Fruit fly (Drosophila melanogaster) whole organism, wandering third instar larva: ENCODE results near the gene CG10469.
A peak's percentile ranks its signal among the peaks of the same experiment; 100 is the strongest.

Experiments used
- Abd-B ChIP-seq: fragments of >200 bp; optimal IDR thresholded peaks from 2 replicates; lab custom pipeline; 2017; ENCODE audit warnings: missing biosample characterization, missing genetic modification characterization
- CG32264 ChIP-seq: fragments of 200-800 bp; sonication (Bioruptor generic); optimal IDR thresholded peaks from 2 replicates; lab custom pipeline; 2016; ENCODE audit warnings: missing biosample characterization, missing genetic modification characterization
- CG9705 ChIP-seq: fragments of 200-800 bp; sonication (Bioruptor generic); optimal IDR thresholded peaks from 2 replicates; lab custom pipeline; 2018; ENCODE audit warnings: missing biosample characterization, mild to moderate bottlenecking, missing genetic modification characterization
- CrebA ChIP-seq: fragments of 200-800 bp; sonication (Bioruptor generic); optimal IDR thresholded peaks from 2 replicates; lab custom pipeline; 2016; ENCODE audit warnings: missing biosample characterization, mild to moderate bottlenecking, missing genetic modification characterization, borderline replicate concordance
- Dfd ChIP-seq: fragments of >200 bp; optimal IDR thresholded peaks from 2 replicates; lab custom pipeline; 2017; ENCODE audit warnings: missing biosample characterization, missing genetic modification characterization
- Dif ChIP-seq: fragments of 200-275, 200-300 bp; sonication (Bioruptor generic); optimal IDR thresholded peaks from 2 replicates; lab custom pipeline; 2018; ENCODE audit warnings: missing biosample characterization, missing genetic modification characterization; ENCODE audit not compliant: partially characterized antibody
- GATAd ChIP-seq: sonication (Bioruptor generic); optimal IDR thresholded peaks from 2 replicates; lab custom pipeline; 2016; ENCODE audit warnings: missing biosample characterization, missing genetic modification characterization
- HLH106 ChIP-seq: fragments of 200-800 bp; optimal IDR thresholded peaks from 3 replicates; lab custom pipeline; 2019; ENCODE audit warnings: missing biosample characterization, mild to moderate bottlenecking, missing genetic modification characterization, moderate library complexity
- Hnf4 ChIP-seq: fragments of 200-800 bp; sonication (Bioruptor generic); optimal IDR thresholded peaks from 2 replicates; lab custom pipeline; 2016; ENCODE audit warnings: missing biosample characterization, mild to moderate bottlenecking, missing genetic modification characterization
- Hr78 ChIP-seq: fragments of >200 bp; optimal IDR thresholded peaks from 2 replicates; lab custom pipeline; 2017; ENCODE audit warnings: missing biosample characterization, missing genetic modification characterization
- Hr83 ChIP-seq: fragments of 200-300 bp; sonication (Bioruptor generic); optimal IDR thresholded peaks from 2 replicates; lab custom pipeline; 2016; ENCODE audit warnings: missing biosample characterization, mild to moderate bottlenecking, missing genetic modification characterization, moderate library complexity; ENCODE audit not compliant: poor library complexity, severe bottlenecking
- Jra ChIP-seq: sonication (Bioruptor generic); optimal IDR thresholded peaks from 2 replicates; lab custom pipeline; 2016; ENCODE audit warnings: missing biosample characterization, missing genetic modification characterization
- Mio ChIP-seq: sonication (Bioruptor generic); optimal IDR thresholded peaks from 2 replicates; lab custom pipeline; 2016; ENCODE audit warnings: missing biosample characterization, missing genetic modification characterization
- Myc ChIP-seq: fragments of >200 bp; optimal IDR thresholded peaks from 2 replicates; lab custom pipeline; 2017
- N ChIP-seq: fragments of >200 bp; optimal IDR thresholded peaks from 2 replicates; lab custom pipeline; 2018; ENCODE audit warnings: missing biosample characterization, missing external identifiers, missing genetic modification characterization
- OdsH ChIP-seq: fragments of 200-800 bp; sonication (Bioruptor generic); optimal IDR thresholded peaks from 2 replicates; lab custom pipeline; 2016; ENCODE audit warnings: missing biosample characterization, mild to moderate bottlenecking, missing genetic modification characterization
- Rel ChIP-seq, 2 experiments: fragments of 200-800 bp; sonication (Bioruptor generic) in 1 of 2; optimal IDR thresholded peaks; 2 replicates in 1 of 2; 3 replicates in 1 of 2; lab custom pipeline; 2016 to 2019; ENCODE audit warnings: mild to moderate bottlenecking in 2 of 2, missing biosample characterization in 2 of 2, missing genetic modification characterization in 2 of 2, moderate library complexity in 1 of 2
- Sp1 ChIP-seq: fragments of 200-800 bp; sonication (Bioruptor generic); optimal IDR thresholded peaks from 3 replicates; lab custom pipeline; 2019; ENCODE audit warnings: missing biosample characterization, mild to moderate bottlenecking, missing genetic modification characterization, moderate library complexity
- Vsx2 ChIP-seq: fragments of 200-300, 225-300 bp; sonication (Bioruptor generic); optimal IDR thresholded peaks from 2 replicates; lab custom pipeline; 2018; ENCODE audit warnings: missing biosample characterization, missing genetic modification characterization; ENCODE audit not compliant: partially characterized antibody
- br ChIP-seq: fragments of 200-800 bp; sonication (Bioruptor generic); optimal IDR thresholded peaks from 2 replicates; lab custom pipeline; 2016; ENCODE audit warnings: missing biosample characterization, missing genetic modification characterization
- brk ChIP-seq: fragments of 200-800 bp; sonication (Bioruptor generic); optimal IDR thresholded peaks from 2 replicates; lab custom pipeline; 2016; ENCODE audit warnings: missing biosample characterization, mild to moderate bottlenecking, missing genetic modification characterization
- dl ChIP-seq, 2 experiments: fragments of 175-275, 200-275 bp in 1 of 2; fragments of 200-275 bp in 1 of 2; sonication (Bioruptor generic); optimal IDR thresholded peaks; lab custom pipeline; 2018; ENCODE audit warnings: mild to moderate bottlenecking in 2 of 2, missing biosample characterization in 2 of 2, missing genetic modification characterization in 2 of 2, moderate library complexity in 2 of 2; ENCODE audit not compliant: partially characterized antibody in 2 of 2, insufficient read depth in 1 of 2
- dmrt93B ChIP-seq: fragments of 200-800 bp; sonication (Bioruptor generic); optimal IDR thresholded peaks from 2 replicates; lab custom pipeline; 2018; ENCODE audit warnings: missing biosample characterization, mild to moderate bottlenecking, missing genetic modification characterization
- dsf ChIP-seq: sonication (Bioruptor generic); optimal IDR thresholded peaks from 2 replicates; lab custom pipeline; 2016; ENCODE audit warnings: missing biosample characterization, missing genetic modification characterization, borderline replicate concordance
- ey ChIP-seq: fragments of 200-800 bp; sonication (Bioruptor generic); optimal IDR thresholded peaks from 2 replicates; lab custom pipeline; 2016; ENCODE audit warnings: missing biosample characterization, missing genetic modification characterization
- foxo ChIP-seq, 2 experiments: fragments of 200-800 bp; sonication (Bioruptor generic); optimal IDR thresholded peaks; 2 replicates in 1 of 2; 3 replicates in 1 of 2; lab custom pipeline; 2016 to 2017; ENCODE audit warnings: missing biosample characterization in 2 of 2, missing genetic modification characterization in 2 of 2
- fru ChIP-seq: fragments of 200-800 bp; sonication (Bioruptor generic); optimal IDR thresholded peaks from 3 replicates; lab custom pipeline; 2016; ENCODE audit warnings: missing biosample characterization, mild to moderate bottlenecking, missing genetic modification characterization
- h ChIP-seq: fragments of 200-800 bp; sonication (Bioruptor generic); optimal IDR thresholded peaks from 3 replicates; lab custom pipeline; 2016; ENCODE audit warnings: missing biosample characterization, mild to moderate bottlenecking, missing genetic modification characterization
- jim ChIP-seq: fragments of 175-275, 200-325 bp; sonication (Bioruptor generic); optimal IDR thresholded peaks from 2 replicates; lab custom pipeline; 2016; ENCODE audit warnings: missing biosample characterization, mild to moderate bottlenecking, missing genetic modification characterization
- lola ChIP-seq: fragments of >200 bp; optimal IDR thresholded peaks from 2 replicates; lab custom pipeline; 2017; ENCODE audit warnings: missing biosample characterization, missing genetic modification characterization
- pan ChIP-seq: fragments of >200 bp; optimal IDR thresholded peaks from 2 replicates; lab custom pipeline; 2017
- psq ChIP-seq: fragments of 200-800 bp; sonication (Bioruptor generic); optimal IDR thresholded peaks from 3 replicates; lab custom pipeline; 2017; ENCODE audit warnings: missing biosample characterization, mild to moderate bottlenecking, missing genetic modification characterization, moderate library complexity
- rgr ChIP-seq: fragments of 200-800 bp; sonication (Bioruptor generic); optimal IDR thresholded peaks from 3 replicates; lab custom pipeline; 2016; ENCODE audit warnings: missing biosample characterization, mild to moderate bottlenecking, missing genetic modification characterization
- sage ChIP-seq: fragments of 200-800 bp; sonication (Bioruptor generic); optimal IDR thresholded peaks from 2 replicates; lab custom pipeline; 2016; ENCODE audit warnings: missing biosample characterization, mild to moderate bottlenecking, missing genetic modification characterization
- sv ChIP-seq: fragments of 200-800 bp; sonication (Bioruptor generic); optimal IDR thresholded peaks from 3 replicates; lab custom pipeline; 2016; ENCODE audit warnings: missing biosample characterization, missing genetic modification characterization
- tai ChIP-seq: sonication (Bioruptor generic); optimal IDR thresholded peaks from 2 replicates; lab custom pipeline; 2016; ENCODE audit warnings: missing biosample characterization, missing genetic modification characterization
- usp ChIP-seq: fragments of >200 bp; optimal IDR thresholded peaks from 2 replicates; lab custom pipeline; 2017; ENCODE audit warnings: missing biosample characterization, missing genetic modification characterization

Gene CG10469

DNA sequence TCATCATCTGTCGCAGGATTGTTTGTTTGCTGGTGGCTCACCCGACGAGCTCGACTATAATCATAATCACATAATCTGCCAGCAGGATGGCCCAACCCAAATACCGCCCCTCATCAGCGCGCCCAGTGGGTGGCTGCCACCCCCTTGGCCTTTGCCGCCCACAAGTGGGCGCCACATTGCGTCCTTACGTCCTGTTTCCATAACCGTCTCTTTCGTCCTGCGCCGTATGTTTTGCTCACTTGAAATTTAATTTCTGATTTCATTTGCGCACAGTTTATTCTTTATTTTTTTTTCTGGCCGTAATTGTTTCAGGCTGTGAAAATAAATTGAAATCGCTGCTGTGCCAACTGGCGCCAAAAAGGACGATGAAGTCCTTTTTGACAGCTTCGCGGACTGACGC, 12.3 kb upstream of the CG10469 start:
- TF ChIP-seq pan (no peak), rgr (no peak), fru (GFP tag; lab: Kevin White, UChicago) (no peak), h (no peak), GATAd (GFP tag; lab: Kevin White, UChicago) (no peak), CG9705 (GFP tag; lab: Kevin White, UChicago) (no peak), dmrt93B (GFP tag; lab: Kevin White, UChicago) (no peak), lola (GFP tag; lab: Kevin White, UChicago) (no peak), sv (GFP tag; lab: Kevin White, UChicago) (no peak), CrebA (GFP tag; lab: Kevin White, UChicago) (no peak), Dif (GFP tag; lab: Kevin White, UChicago) (no peak), Hr83 (no peak), psq (no peak), Rel (GFP tag; optimal IDR thresholded peaks at IDR 0.05; lab: Kevin White, UChicago) (no peak), Rel (tag; optimal IDR thresholded peaks at IDR 0.05; lab: Kevin White, UChicago) (no peak), brk (GFP tag; lab: Kevin White, UChicago) (no peak), foxo (GFP tag; optimal IDR thresholded peaks at IDR 0.05; lab: Kevin White, UChicago) (no peak), br (no peak), CG32264 (GFP tag; lab: Kevin White, UChicago) (no peak)

DNA sequence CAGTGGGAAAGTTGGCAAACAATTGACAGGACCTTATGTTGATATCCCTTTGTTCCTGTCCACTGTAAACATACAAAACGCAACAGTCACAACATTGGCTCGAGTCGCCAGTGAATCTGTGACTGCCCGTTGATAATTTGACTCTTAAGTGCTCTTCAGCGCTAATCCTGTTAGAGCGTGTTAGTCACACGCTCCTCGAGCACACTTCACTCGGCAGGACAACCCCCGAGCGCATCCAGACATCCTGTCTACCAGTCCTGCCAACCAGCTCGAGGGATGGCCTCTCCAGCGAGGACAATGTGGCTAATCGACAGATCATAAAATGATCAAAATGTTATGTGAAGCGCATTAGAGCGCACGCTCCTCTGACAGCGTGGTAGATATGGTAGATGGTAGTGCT, 11.4 kb upstream of the CG10469 start:
- TF ChIP-seq Rel (GFP tag; optimal IDR thresholded peaks at IDR 0.05; lab: Kevin White, UChicago) (no peak), Rel (tag; optimal IDR thresholded peaks at IDR 0.05; lab: Kevin White, UChicago) (no peak)

dm6 chr3L:6103658-6104057, 10.5 kb upstream of the CG10469 start:
- no peak for TF ChIP-seq Rel (GFP tag; optimal IDR thresholded peaks at IDR 0.05; lab: Kevin White, UChicago)
- TF ChIP-seq Rel (tag; optimal IDR thresholded peaks at IDR 0.05; lab: Kevin White, UChicago) = no peak
- TF ChIP-seq Vsx2 = no peak
- TF ChIP-seq br = no peak
- no peak for TF ChIP-seq tai

DNA sequence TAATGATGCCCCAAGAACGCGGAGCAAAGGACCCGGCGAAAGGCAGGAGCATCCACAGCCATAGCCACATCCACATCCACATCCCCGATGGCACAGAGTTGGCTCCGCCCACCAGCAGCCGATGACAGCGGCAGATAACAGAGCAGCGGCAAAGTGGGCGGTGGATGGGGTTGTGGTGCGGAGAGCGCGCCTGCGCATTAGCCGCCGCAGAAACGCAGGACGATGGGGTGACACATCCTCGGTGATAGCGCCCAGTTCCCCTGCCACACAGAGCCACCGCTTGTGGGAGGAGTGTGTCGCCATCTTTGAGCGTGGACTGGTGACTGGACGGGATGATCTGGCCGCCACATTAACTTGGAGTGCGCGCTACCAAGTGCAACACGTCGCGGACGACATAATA, 4.2 kb upstream of the CG10469 start, which contains the start of gene Ets65A:
Gene Ets65A (plus strand): TSS at position 348 of the 400 bp plus-strand sequence.
- TF ChIP-seq fru (GFP tag; lab: Kevin White, UChicago) (no peak), pan (no peak), ey (no peak), rgr (no peak), Dif (GFP tag; lab: Kevin White, UChicago) (no peak), Mio (GFP tag; lab: Kevin White, UChicago) (no peak), N (GFP tag; lab: Kevin White, UChicago) (no peak), Vsx2 (no peak), dsf (GFP tag; lab: Kevin White, UChicago) (no peak)

DNA sequence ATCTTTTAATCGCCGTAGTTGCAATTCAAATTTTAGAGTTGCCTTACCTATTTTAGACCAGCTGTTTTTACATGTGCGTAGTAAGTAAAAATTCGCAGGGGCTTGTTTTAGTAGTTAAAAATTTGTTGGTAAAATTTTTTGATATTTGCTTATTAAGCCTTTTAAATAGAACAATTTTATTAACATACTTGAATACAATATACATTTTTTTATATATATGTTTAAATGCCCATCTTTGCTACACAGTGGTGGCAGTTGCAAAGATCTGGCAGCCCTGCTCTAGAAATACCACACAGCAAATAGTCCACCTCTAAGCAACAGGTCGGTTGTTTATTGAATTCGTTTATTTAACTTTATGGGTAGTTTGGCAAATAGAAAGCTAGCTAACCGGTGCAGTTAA, 1.6 kb upstream of the CG10469 start, which contains the start of the genes CG10467 and loj:
Gene CG10467 (minus strand): TSS at position 51 of the 400 bp plus-strand sequence.
Gene loj (plus strand): TSS at position 291 of the 400 bp plus-strand sequence.
- TF ChIP-seq Sp1 (GFP tag; lab: Kevin White, UChicago) = peak; percentile 85
- TF ChIP-seq psq = peak; percentile 89
- TF ChIP-seq Hr83 = peak; percentile 72
- no peak for TF ChIP-seq Dfd (GFP tag; lab: Kevin White, UChicago)
- no peak for TF ChIP-seq lola (GFP tag; lab: Kevin White, UChicago)
- no peak for TF ChIP-seq Rel (GFP tag; optimal IDR thresholded peaks at IDR 0.05; lab: Kevin White, UChicago)
- peak; percentile 50 for TF ChIP-seq Rel (tag; optimal IDR thresholded peaks at IDR 0.05; lab: Kevin White, UChicago)
- TF ChIP-seq OdsH (GFP tag; lab: Kevin White, UChicago) = peak; percentile 89
- no peak for TF ChIP-seq N (GFP tag; lab: Kevin White, UChicago)
- peak; percentile 77 for TF ChIP-seq GATAd (GFP tag; lab: Kevin White, UChicago)
- TF ChIP-seq Jra = peak; percentile 75
- peak; percentile 7 for TF ChIP-seq CrebA (GFP tag; lab: Kevin White, UChicago)
- peak; percentile 92 for TF ChIP-seq HLH106
- TF ChIP-seq CG32264 (GFP tag; lab: Kevin White, UChicago) = peak; percentile 19
- TF ChIP-seq dmrt93B (GFP tag; lab: Kevin White, UChicago) = peak; percentile 91
- no peak for TF ChIP-seq Mio (GFP tag; lab: Kevin White, UChicago)
- no peak for TF ChIP-seq Abd-B
- peak in 1 of 2 experiments; percentile 92 for TF ChIP-seq foxo (GFP tag; optimal IDR thresholded peaks at IDR 0.05; lab: Kevin White, UChicago)
- no peak for TF ChIP-seq jim
- TF ChIP-seq h = peak; percentile 89
- no peak for TF ChIP-seq usp (GFP tag; lab: Kevin White, UChicago)
- peak; percentile 59 for TF ChIP-seq br
- TF ChIP-seq dl (GFP tag; optimal IDR thresholded peaks at IDR 0.05; lab: Kevin White, UChicago; ENCODE audit: insufficient read depth in 1 of 2, partially characterized antibody in 2 of 2) = no peak
- TF ChIP-seq Dif (GFP tag; lab: Kevin White, UChicago) = no peak
- TF ChIP-seq CG9705 (GFP tag; lab: Kevin White, UChicago) = peak; percentile 88
- TF ChIP-seq Vsx2 = no peak
- TF ChIP-seq Myc (lab: Kevin White, UChicago) = no peak
- peak; percentile 90 for TF ChIP-seq brk (GFP tag; lab: Kevin White, UChicago)
- peak; percentile 90 for TF ChIP-seq tai
- TF ChIP-seq Hr78 (GFP tag; lab: Kevin White, UChicago) = no peak
- TF ChIP-seq ey = peak; percentile 85
- peak; percentile 52 for TF ChIP-seq sage
- TF ChIP-seq sv (GFP tag; lab: Kevin White, UChicago) = peak; percentile 92
- TF ChIP-seq Hnf4 (GFP tag; lab: Kevin White, UChicago) = peak; percentile 89
- TF ChIP-seq dsf (GFP tag; lab: Kevin White, UChicago) = peak; percentile 57
- peak; percentile 94 for TF ChIP-seq rgr
